Worm (Caenorhabditis elegans): ENCODE data around the gene gcy-23.

DNA sequence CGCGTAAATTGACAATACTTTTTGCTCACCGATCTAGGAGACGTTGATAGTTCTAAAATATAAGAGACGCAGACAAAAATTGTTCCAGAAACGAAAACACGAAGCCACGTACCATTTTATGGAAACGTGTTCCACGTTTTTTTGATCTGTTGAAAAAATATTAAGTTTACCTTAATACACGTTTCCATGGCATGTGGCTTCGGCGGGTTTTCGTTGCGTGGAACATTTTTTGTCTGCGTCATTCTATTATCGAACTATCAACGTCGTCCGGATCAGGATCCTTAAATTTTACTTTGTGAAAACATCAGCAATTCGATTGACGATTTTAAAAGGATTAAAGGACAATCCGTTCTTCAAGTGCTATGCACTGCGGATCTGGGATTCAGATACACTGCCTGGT lies 23.5 kb downstream of the gcy-23 start, which contains the start of gene T26C12.2:
- no peak for TF ChIP-seq ama-1 (optimal IDR thresholded peaks at IDR 0.05)
- TF ChIP-seq pha-4 (tag; optimal IDR thresholded peaks at IDR 0.05), result no peak
- no peak for TF ChIP-seq eyg-1 (tag; optimal IDR thresholded peaks at IDR 0.05)
- no peak for TF ChIP-seq dve-1 (tag; optimal IDR thresholded peaks at IDR 0.05)
- no peak for TF ChIP-seq gmeb-2 (tag; optimal IDR thresholded peaks at IDR 0.05)
